Worm (Caenorhabditis elegans): ENCODE measurements around the gene panl-2.
"Not testable (repeated sequence)": the region's sequence is repeated elsewhere in the genome, so short reads cannot be mapped to it uniquely, and the experiment has no call there.

DNA sequence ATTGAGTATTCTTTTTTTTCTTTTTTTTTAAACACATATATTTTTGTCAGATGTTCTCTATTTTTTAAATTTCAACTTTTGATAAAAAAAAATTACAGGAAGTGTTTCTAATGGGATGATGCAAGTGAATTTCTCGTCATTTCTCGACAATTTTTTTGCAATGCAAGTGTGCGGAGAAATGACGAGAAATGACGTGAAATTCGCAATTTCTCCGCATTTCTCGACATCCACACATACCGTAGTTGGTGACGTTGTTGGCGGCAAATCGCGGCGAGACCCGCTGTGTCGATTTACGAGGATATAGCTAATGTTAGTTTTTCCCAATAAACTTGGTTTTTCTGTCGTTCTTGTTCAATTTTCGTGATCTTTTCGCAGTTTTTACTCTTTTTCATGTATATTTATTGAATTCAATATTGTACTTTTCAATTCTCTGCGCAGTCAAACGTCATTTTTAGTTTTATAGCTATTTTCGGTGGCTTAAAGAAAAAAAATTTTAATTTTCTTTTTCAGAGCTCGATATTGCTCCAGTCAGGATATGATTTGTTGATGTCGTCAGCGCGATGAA, 14.1 kb upstream of the panl-2 start, which contains the start of gene F31E3.6:
- not testable (repeated sequence) for TF ChIP-seq W03F9.2, dao-5, him-1 (tag; optimal IDR thresholded peaks at IDR 0.05)

Measured in whole organism, L4/young adult.